Worm (Caenorhabditis elegans) whole organism, mixed stage, embryonic: ENCODE results near the gene ugt-59.

ENCODE experiments used
- M03D4.4 ChIP-seq: sonication (generic microtip); optimal IDR thresholded peaks from 2 replicates; lab custom pipeline; 2017; ENCODE audit warnings: mild to moderate bottlenecking, missing genetic modification characterization, missing compliant biosample characterization
- bed-3 ChIP-seq: fragments of 200-800 bp; sonication (Bioruptor generic); optimal IDR thresholded peaks from 3 replicates; lab custom pipeline; 2018; ENCODE audit warnings: mild to moderate bottlenecking, missing genetic modification characterization, moderate library complexity, missing compliant biosample characterization
- blmp-1 ChIP-seq: fragments of 150-350 bp; optimal IDR thresholded peaks from 2 replicates; lab custom pipeline; 2014; ENCODE audit warnings: missing biosample characterization, missing genetic modification characterization
- ceh-39 ChIP-seq: fragments of 150-350 bp; optimal IDR thresholded peaks from 2 replicates; lab custom pipeline; 2014; ENCODE audit warnings: missing biosample characterization, missing genetic modification characterization
- ceh-43 ChIP-seq: fragments of 200-800 bp; sonication (Bioruptor generic); optimal IDR thresholded peaks from 2 replicates; lab custom pipeline; 2018; ENCODE audit warnings: mild to moderate bottlenecking, missing genetic modification characterization, moderate library complexity, missing compliant biosample characterization
- ces-1 ChIP-seq: fragments of 150-350 bp; optimal IDR thresholded peaks from 2 replicates; lab custom pipeline; 2014; ENCODE audit warnings: missing biosample characterization, missing genetic modification reagents, missing genetic modification characterization
- cnd-1 ChIP-seq: fragments of 200-800 bp; sonication (Bioruptor generic); optimal IDR thresholded peaks from 2 replicates; lab custom pipeline; 2018; ENCODE audit warnings: mild to moderate bottlenecking, missing genetic modification characterization, missing compliant biosample characterization
- drap-1 ChIP-seq: fragments of 200-800 bp; sonication (Bioruptor generic); optimal IDR thresholded peaks from 3 replicates; lab custom pipeline; 2018; ENCODE audit warnings: mild to moderate bottlenecking, missing genetic modification characterization, missing compliant biosample characterization
- elt-1 ChIP-seq: sonication (generic microtip); optimal IDR thresholded peaks from 2 replicates; lab custom pipeline; 2017; ENCODE audit warnings: missing genetic modification characterization, mild to moderate bottlenecking, missing compliant biosample characterization, antibody characterized with exemption, moderate library complexity, borderline replicate concordance; ENCODE audit not compliant: insufficient read depth
- ham-2 ChIP-seq: fragments of 200-800 bp; sonication (Bioruptor generic); optimal IDR thresholded peaks from 2 replicates; lab custom pipeline; 2018; ENCODE audit warnings: mild to moderate bottlenecking, missing genetic modification characterization, missing compliant biosample characterization
- hlh-1 ChIP-seq: fragments of 150-350 bp; optimal IDR thresholded peaks from 2 replicates; lab custom pipeline; 2014; ENCODE audit warnings: missing biosample characterization, missing genetic modification reagents, missing genetic modification characterization
- lin-13 ChIP-seq: fragments of 150-350 bp; optimal IDR thresholded peaks from 2 replicates; lab custom pipeline; 2014; ENCODE audit warnings: missing biosample characterization, missing genetic modification characterization
- lin-32 ChIP-seq: fragments of 200-800 bp; sonication (Bioruptor generic); optimal IDR thresholded peaks from 2 replicates; lab custom pipeline; 2018; ENCODE audit warnings: mild to moderate bottlenecking, missing genetic modification characterization, missing compliant biosample characterization
- lsy-2 ChIP-seq: fragments of 150-350 bp; optimal IDR thresholded peaks from 2 replicates; lab custom pipeline; 2014; ENCODE audit warnings: missing biosample characterization, missing genetic modification characterization
- mep-1 ChIP-seq: fragments of 150-350 bp; optimal IDR thresholded peaks from 2 replicates; lab custom pipeline; 2017; ENCODE audit warnings: missing biosample characterization, missing genetic modification reagents, missing genetic modification characterization, inconsistent platforms
- mls-2 ChIP-seq: sonication (generic microtip); optimal IDR thresholded peaks from 2 replicates; lab custom pipeline; 2016; ENCODE audit warnings: mild to moderate bottlenecking, missing genetic modification characterization, moderate library complexity, missing compliant biosample characterization
- nhr-12 ChIP-seq: fragments of 150-350 bp; optimal IDR thresholded peaks from 2 replicates; lab custom pipeline; 2014; ENCODE audit warnings: missing biosample characterization, missing genetic modification characterization
- nhr-2 ChIP-seq: fragments of 150-350 bp; optimal IDR thresholded peaks from 2 replicates; lab custom pipeline; 2014; ENCODE audit warnings: missing biosample characterization, missing genetic modification characterization
- nhr-237 ChIP-seq: fragments of 150-350 bp; optimal IDR thresholded peaks from 2 replicates; lab custom pipeline; 2014; ENCODE audit warnings: missing biosample characterization, missing genetic modification characterization
- nhr-28 ChIP-seq: fragments of 150-350 bp; optimal IDR thresholded peaks from 2 replicates; lab custom pipeline; 2014; ENCODE audit warnings: missing biosample characterization, missing genetic modification characterization
- nhr-76 ChIP-seq: sonication (generic microtip); optimal IDR thresholded peaks from 2 replicates; lab custom pipeline; 2017; ENCODE audit warnings: missing biosample characterization, missing genetic modification characterization
- pha-4 ChIP-seq: fragments of 150-350 bp; optimal IDR thresholded peaks from 2 replicates; lab custom pipeline; 2018; ENCODE audit warnings: missing biosample characterization, missing genetic modification reagents, missing genetic modification characterization
- sem-2 ChIP-seq: fragments of 200-800 bp; sonication (Bioruptor generic); optimal IDR thresholded peaks from 2 replicates; lab custom pipeline; 2018; ENCODE audit warnings: mild to moderate bottlenecking, missing genetic modification characterization, missing compliant biosample characterization
- snpc-4 ChIP-seq: fragments of 150-350 bp; optimal IDR thresholded peaks from 2 replicates; lab custom pipeline; 2014; ENCODE audit warnings: missing biosample characterization, missing genetic modification characterization
- sptf-1 ChIP-seq: sonication (generic microtip); optimal IDR thresholded peaks from 2 replicates; lab custom pipeline; 2017; ENCODE audit warnings: mild to moderate bottlenecking, missing genetic modification characterization, moderate library complexity, missing compliant biosample characterization
- tbx-8 ChIP-seq: fragments of 200-800 bp; sonication (Bioruptor generic); optimal IDR thresholded peaks from 2 replicates; lab custom pipeline; 2018; ENCODE audit warnings: mild to moderate bottlenecking, missing genetic modification characterization, moderate library complexity, missing compliant biosample characterization
- unc-120 ChIP-seq: sonication (generic microtip); optimal IDR thresholded peaks from 2 replicates; lab custom pipeline; 2017; ENCODE audit warnings: missing genetic modification characterization, missing compliant biosample characterization; ENCODE audit not compliant: poor library complexity, severe bottlenecking
- unc-39 ChIP-seq: fragments of 150-350 bp; optimal IDR thresholded peaks from 2 replicates; lab custom pipeline; 2014; ENCODE audit warnings: missing biosample characterization, missing genetic modification characterization
- unc-62 ChIP-seq: fragments of 150-350 bp; optimal IDR thresholded peaks from 2 replicates; lab custom pipeline; 2014; ENCODE audit warnings: missing biosample characterization, missing genetic modification reagents, missing genetic modification characterization
- zip-8 ChIP-seq: fragments of 150-350 bp; optimal IDR thresholded peaks from 2 replicates; lab custom pipeline; 2014; ENCODE audit warnings: missing biosample characterization, missing genetic modification characterization
- ztf-11 ChIP-seq: fragments of 150-350 bp; optimal IDR thresholded peaks from 2 replicates; lab custom pipeline; 2014; ENCODE audit warnings: missing biosample characterization, missing genetic modification characterization

ugt-59 gene

DNA sequence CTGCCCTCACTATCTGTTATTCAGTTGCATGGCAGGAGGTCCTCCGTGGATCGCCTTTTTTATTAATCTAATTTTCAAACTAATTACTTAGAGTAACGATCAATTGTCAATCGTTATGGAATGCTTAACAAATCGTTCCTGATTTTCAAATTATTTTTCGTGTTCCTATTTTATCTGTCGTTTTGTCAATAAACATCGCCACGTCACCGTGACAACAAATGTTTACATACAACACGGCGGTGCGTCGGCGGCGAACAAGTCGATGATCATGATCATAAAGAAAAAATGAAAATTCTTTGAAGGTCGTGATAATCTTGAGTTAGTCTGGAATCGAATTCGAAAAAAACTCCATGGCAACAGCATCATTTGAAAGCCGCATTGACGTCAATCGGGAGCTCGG lies 14.9 kb upstream of the ugt-59 start:
- TF ChIP-seq sptf-1 (tag; lab: Kevin White, UChicago) = no peak
- TF ChIP-seq ztf-11 (tag; lab: Kevin White, UChicago) = no peak

DNA sequence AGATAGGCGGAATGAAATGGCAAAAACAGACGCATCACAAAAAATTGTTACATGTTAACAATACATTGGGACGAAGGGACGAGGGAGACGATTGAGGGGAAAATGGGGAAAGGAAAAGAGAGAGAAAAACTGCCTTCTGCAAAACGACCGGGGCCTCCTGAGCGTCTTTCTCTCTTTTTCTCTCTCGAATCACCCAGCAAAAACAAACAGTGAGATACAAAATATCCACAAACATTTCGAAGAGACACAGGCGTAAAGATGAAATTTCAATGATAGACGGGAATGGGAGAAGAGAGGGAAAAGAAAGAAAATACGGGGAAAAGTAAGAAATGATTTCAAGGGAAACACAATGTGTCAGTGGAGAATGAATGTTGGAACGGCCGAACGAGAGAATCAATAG lies 14.4 kb upstream of the ugt-59 start:
- TF ChIP-seq unc-62 (GFP tag; lab: Kevin White, UChicago) (peak; percentile 66), sptf-1 (tag; lab: Kevin White, UChicago) (peak; percentile 4), lsy-2 (tag; lab: Kevin White, UChicago) (peak; percentile 23), mep-1 (tag; lab: Kevin White, UChicago) (peak; percentile 51), ces-1 (GFP tag; lab: Kevin White, UChicago) (peak; percentile 47), pha-4 (tag; lab: Kevin White, UChicago) (peak; percentile 15), hlh-1 (tag; lab: Kevin White, UChicago) (peak; percentile 29), zip-8 (tag; lab: Kevin White, UChicago) (no peak), unc-120 (peak; percentile 69), nhr-237 (peak; percentile 46), M03D4.4 (tag; lab: Kevin White, UChicago) (no peak)

DNA sequence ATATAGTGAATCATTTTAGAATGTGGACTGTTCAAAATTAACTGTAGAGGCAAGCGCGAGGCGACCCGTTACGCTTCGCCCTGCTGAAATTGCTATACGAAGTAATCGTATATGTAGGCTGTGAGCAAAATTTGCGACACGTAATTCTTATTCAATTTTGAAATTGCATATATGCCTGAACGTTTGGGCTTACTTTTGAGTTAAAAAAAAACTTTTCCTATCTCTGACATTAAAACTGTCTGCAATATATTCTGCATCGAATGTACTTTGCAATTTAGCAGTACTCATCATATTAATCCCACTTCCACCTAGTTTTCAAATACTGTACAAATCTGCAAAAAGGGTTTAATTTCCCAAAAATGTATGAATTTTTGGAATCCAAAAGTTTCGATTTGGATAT lies 13.5 kb upstream of the ugt-59 start:
- no peak for TF ChIP-seq elt-1 (tag; lab: Kevin White, UChicago)
- no peak for TF ChIP-seq lin-13 (tag; lab: Kevin White, UChicago)
- TF ChIP-seq unc-39 = no peak
- TF ChIP-seq tbx-8 (GFP tag; lab: Kevin White, UChicago) = no peak
- no peak for TF ChIP-seq ceh-39 (tag; lab: Kevin White, UChicago)
- no peak for TF ChIP-seq ceh-43 (GFP tag; lab: Kevin White, UChicago)
- no peak for TF ChIP-seq blmp-1 (tag; lab: Kevin White, UChicago)
- TF ChIP-seq bed-3 = no peak
- no peak for TF ChIP-seq sptf-1 (tag; lab: Kevin White, UChicago)
- TF ChIP-seq nhr-76 = no peak
- TF ChIP-seq ztf-11 (tag; lab: Kevin White, UChicago) = no peak
- no peak for TF ChIP-seq ham-2 (GFP tag; lab: Kevin White, UChicago)
- no peak for TF ChIP-seq sem-2 (GFP tag; lab: Kevin White, UChicago)
- no peak for TF ChIP-seq ces-1 (GFP tag; lab: Kevin White, UChicago)
- no peak for TF ChIP-seq unc-120
- no peak for TF ChIP-seq snpc-4 (tag; lab: Kevin White, UChicago)
- TF ChIP-seq nhr-28 = no peak
- no peak for TF ChIP-seq nhr-237
- no peak for TF ChIP-seq lin-32 (GFP tag; lab: Kevin White, UChicago)
- TF ChIP-seq M03D4.4 (tag; lab: Kevin White, UChicago) = no peak

DNA sequence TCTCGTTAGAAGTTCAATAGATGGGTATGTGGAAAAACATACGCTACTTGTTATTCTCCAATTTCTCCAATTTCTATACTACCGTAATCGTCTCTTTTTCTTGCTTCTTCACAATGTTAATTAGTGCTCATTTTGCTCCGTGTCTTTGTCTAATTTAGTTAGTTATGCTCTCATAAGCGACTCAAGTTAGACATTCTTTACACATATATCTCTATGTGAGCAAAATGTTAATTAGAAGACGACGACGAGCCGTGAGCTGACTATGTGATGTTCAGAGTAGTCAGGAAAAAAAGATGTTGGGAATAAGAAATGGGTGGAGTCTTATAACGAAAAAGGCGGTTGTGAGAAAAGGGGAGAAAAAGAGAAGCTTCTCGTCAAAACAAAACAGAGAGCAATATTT lies 12.9 kb upstream of the ugt-59 start:
- peak; percentile 74 for TF ChIP-seq ces-1 (GFP tag; lab: Kevin White, UChicago)
- TF ChIP-seq blmp-1 (tag; lab: Kevin White, UChicago) = no peak
- no peak for TF ChIP-seq ceh-39 (tag; lab: Kevin White, UChicago)
- no peak for TF ChIP-seq nhr-237

DNA sequence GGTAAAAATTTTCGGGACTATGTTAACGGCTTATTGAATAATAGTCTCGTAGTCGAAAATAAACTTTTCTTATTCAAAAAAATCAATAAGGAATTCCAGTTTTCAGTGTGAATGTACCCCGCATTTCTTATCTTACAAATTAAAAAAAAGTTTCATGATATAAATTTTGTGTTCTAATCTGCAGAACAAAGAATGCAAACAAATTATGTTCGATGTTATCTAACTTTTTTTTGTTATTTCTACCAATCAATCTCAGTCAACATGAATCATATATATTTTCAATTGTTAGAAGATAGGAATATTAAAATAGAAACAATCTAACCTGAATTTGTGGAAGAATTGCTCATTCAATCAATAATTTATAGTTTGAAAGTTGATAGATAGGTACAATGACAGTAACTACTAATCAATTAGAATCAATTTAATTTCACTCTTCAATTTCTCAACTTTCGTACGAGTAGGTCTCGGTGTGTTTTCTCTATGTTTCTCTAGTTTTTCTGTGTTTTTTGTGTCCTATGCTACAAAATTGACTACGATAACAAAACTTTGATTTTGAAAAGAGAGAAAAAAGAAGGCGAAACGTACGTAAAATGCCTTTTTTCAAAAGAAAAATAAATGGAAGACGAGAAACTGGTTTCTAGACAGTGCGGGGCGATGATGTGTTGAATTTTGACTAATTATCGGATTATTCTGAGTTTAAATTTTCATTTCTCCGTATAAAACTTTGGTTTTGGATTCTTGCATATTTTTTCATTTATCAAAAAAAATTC lies 10.4 kb upstream of the ugt-59 start, which contains the start of the genes unc-43 and Y43C5B.3:
Gene unc-43, minus strand, starts transcription at position 347 of the 770 bp plus-strand sequence.
Gene Y43C5B.3, plus strand, starts transcription at position 720 of the 770 bp plus-strand sequence.
- TF ChIP-seq nhr-2 (tag; lab: Kevin White, UChicago) (no peak), zip-8 (tag; lab: Kevin White, UChicago) (no peak), pha-4 (tag; lab: Kevin White, UChicago) (no peak), lsy-2 (tag; lab: Kevin White, UChicago) (no peak)

DNA sequence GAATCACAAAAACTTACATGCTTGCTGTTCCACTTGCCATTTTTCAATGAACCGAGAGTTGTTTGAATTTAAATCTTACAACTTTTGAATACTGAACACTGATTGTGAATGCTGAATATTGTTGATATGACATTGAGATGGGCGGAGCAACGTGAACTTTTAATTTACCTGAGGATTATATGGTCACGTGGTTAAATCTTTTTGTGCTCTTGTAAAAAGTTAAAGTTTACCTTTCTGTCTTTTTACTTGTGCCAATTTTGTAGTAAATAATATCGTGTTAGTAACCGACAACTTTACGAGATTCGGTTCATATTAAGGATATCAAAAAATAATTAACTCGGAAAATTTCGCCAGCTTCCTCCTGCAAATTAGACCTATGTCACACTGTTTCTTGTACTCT lies 8.2 kb upstream of the ugt-59 start, which contains the start of gene Y43C5B.2:
Gene Y43C5B.2, minus strand, starts transcription at position 101 of the 400 bp plus-strand sequence.
- TF ChIP-seq hlh-1 (tag; lab: Kevin White, UChicago) (no peak), ceh-39 (tag; lab: Kevin White, UChicago) (no peak), cnd-1 (no peak), snpc-4 (tag; lab: Kevin White, UChicago) (no peak), bed-3 (no peak), tbx-8 (GFP tag; lab: Kevin White, UChicago) (no peak), M03D4.4 (tag; lab: Kevin White, UChicago) (no peak), pha-4 (tag; lab: Kevin White, UChicago) (no peak), elt-1 (tag; lab: Kevin White, UChicago) (no peak), ceh-43 (GFP tag; lab: Kevin White, UChicago) (no peak), nhr-28 (no peak), nhr-237 (no peak), nhr-12 (no peak), drap-1 (GFP tag; lab: Kevin White, UChicago) (no peak), zip-8 (tag; lab: Kevin White, UChicago) (no peak), mls-2 (tag; lab: Kevin White, UChicago) (no peak)
